Fruit fly (Drosophila melanogaster) S2 (cell line): ENCODE results near the gene Egfrap.

Experiments
- CG8478 ChIP-seq: fragments of >200 bp; optimal IDR thresholded peaks from 2 replicates; lab custom pipeline; 2018
- CTCF ChIP-seq, 2 experiments: fragments of >200 bp; optimal IDR thresholded peaks; 2 replicates each; lab custom pipeline; 2018

The Egfrap gene

dm6 chr3L:5947110-5947731 lies 3.2 kb downstream of the Egfrap start:
- no peak for TF ChIP-seq CTCF (optimal IDR thresholded peaks at IDR 0.05; lab: Kevin White, UChicago)
- TF ChIP-seq CG8478 (lab: Kevin White, UChicago), result no peak

- TF ChIP-seq CG8478 (lab: Kevin White, UChicago) (no peak), CTCF (optimal IDR thresholded peaks at IDR 0.05; lab: Kevin White, UChicago) (no peak)
These were observed 4.9 kb downstream of the Egfrap start for dm6 chr3L:5945571-5945970.

DNA sequence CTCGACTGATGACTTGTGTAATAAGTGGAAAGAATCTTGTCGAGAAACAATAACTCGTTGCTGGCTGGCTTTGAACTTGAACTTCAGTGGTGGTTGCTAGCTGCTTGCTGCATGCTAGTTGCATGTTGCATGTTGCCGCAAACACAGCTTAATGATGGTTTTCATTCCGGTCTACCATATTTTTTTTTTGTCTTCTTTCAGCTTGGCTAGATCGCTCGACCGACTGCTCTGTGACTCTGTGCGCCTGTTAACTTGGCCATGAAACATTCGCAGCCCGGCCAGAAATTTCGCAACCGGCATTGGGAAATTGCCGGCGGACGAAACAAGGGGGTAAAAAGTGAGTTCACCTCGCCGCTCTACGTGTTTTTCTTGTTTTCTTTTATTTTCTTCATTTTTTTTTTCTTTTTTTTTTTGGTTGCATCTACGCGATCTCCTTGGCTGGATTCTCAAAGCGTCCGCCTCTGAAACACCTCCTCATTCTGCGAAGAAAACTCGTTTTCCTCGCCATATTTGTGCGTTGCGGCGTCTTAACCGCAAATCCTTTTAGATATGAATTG lies 7.0 kb downstream of the Egfrap start:
- TF ChIP-seq CG8478 (lab: Kevin White, UChicago) (no peak), CTCF (optimal IDR thresholded peaks at IDR 0.05; lab: Kevin White, UChicago) (no peak)

dm6 chr3L:5941508-5941907 lies 8.9 kb downstream of the Egfrap start:
- no peak for TF ChIP-seq CTCF (optimal IDR thresholded peaks at IDR 0.05; lab: Kevin White, UChicago)
- TF ChIP-seq CG8478 (lab: Kevin White, UChicago), result no peak

DNA sequence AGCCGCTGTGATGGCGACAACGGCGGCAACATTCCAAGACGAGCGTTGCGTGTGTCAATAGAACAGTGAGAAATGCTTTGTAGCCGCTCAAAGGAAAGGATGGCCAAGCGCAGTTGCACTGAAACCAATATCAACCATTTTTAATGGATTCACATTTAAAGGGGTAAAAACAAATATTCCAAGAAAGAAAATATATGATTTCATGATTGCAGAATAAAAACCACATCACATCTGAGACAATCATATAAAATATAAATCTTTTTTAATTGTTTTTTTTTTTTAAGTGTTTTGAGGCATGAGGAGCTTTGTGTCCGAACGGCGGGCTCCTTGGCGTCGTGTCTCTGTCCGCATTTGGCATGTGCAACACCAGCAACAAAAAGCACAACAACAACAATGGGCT lies 9.4 kb downstream of the Egfrap start:
- no peak for TF ChIP-seq CG8478 (lab: Kevin White, UChicago)
- TF ChIP-seq CTCF (optimal IDR thresholded peaks at IDR 0.05; lab: Kevin White, UChicago), result no peak

dm6 chr3L:5940431-5940830 lies 10.0 kb downstream of the Egfrap start:
- no peak for TF ChIP-seq CG8478 (lab: Kevin White, UChicago)

DNA sequence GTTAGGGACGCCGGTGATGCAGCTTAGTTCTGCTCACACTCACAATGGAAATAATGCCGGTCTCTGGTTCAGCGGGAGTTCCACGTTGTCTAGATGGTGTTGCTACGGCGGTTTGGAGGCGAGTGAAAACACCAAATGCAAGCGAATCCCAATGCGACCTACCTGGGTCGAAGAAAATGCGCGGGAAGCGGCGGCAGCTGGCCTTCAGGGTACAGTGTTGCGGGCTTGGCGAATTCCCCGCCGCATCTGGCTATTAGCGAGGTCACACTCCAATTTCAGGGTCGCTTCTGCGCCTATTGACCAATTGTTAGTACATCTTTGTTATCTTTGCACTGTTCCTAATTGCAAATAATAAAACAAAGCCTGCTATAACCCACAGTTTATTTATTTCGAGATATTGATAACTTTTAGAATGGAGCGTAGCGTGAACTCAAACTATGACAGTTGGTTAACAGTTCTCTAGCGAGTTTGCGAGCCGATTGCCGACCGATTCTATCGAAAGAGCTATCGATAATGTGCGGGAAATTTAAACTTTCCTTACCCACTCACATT lies 18.0 kb downstream of the Egfrap start, which contains the start of gene Rcc1:
Gene Rcc1, minus strand, starts transcription at position 411 of the 552 bp plus-strand sequence.
- TF ChIP-seq CG8478 (lab: Kevin White, UChicago) (no peak), CTCF (optimal IDR thresholded peaks at IDR 0.05; lab: Kevin White, UChicago) (peak; percentile 38 to 39)

DNA sequence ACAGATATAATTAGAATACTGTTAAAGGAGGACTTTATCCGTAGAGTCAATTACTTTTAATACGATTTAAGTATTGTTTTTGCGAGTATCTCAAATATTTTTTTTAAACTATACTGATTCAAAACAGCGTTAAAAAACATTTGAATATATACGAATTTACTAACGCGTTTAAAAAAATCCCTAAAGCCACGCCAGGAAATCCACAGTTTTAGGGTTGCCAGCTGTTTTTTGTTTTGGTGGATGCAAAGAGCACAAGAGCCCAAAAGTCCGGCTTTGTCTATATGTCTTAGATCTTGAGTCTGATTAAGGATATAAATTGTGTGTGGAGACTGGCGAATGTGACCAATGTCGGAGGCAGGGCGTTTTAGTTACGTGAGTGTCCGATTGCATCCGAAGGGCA lies 22.9 kb downstream of the Egfrap start:
- TF ChIP-seq CTCF (optimal IDR thresholded peaks at IDR 0.05; lab: Kevin White, UChicago) (no peak), CG8478 (lab: Kevin White, UChicago) (no peak)

- TF ChIP-seq CTCF (optimal IDR thresholded peaks at IDR 0.05; lab: Kevin White, UChicago), result no peak
- TF ChIP-seq CG8478 (lab: Kevin White, UChicago), result no peak
These were observed 24.2 kb downstream of the Egfrap start for dm6 chr3L:5926015-5926988.

DNA sequence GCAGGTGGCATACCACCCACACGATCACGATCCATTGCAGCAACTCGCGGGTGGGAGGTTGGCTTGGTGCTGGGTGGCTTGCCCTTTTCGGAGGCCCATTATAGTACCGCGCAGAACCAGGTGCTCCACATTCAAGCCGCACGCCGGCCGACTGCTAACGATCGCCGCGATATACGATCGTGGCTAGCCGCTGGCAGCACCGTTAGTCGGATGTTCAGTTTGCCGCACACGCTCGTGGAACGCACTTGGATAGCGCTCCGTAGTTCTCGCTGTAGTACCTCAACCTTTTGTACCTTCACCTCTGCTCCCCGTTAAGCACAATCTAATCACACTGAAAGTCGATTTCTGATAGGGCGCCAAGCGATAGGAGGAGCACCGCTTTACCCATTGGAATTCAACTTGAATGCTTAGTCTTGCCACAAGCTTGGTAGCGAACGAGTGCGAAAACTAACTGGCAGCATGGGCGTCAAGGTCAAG lies 26.8 kb downstream of the Egfrap start, which contains the start of gene CG33523:
Gene CG33523, plus strand, starts transcription at position 217 of the 477 bp plus-strand sequence.
- TF ChIP-seq CTCF (optimal IDR thresholded peaks at IDR 0.05; lab: Kevin White, UChicago), result no peak

dm6 chr3L:5922005-5922685 lies 28.3 kb downstream of the Egfrap start, which contains the start of gene CG32407:
Gene CG32407 (plus strand): TSS chr3L:5922055.
- TF ChIP-seq CTCF (optimal IDR thresholded peaks at IDR 0.05; lab: Kevin White, UChicago) (no peak), CG8478 (lab: Kevin White, UChicago) (no peak)

dm6 chr3L:5921216-5921615 lies 29.2 kb downstream of the Egfrap start, which contains the start of gene PXo:
Gene PXo (minus strand): TSS chr3L:5921316.
- TF ChIP-seq CTCF (optimal IDR thresholded peaks at IDR 0.05; lab: Kevin White, UChicago) (no peak), CG8478 (lab: Kevin White, UChicago) (no peak)

DNA sequence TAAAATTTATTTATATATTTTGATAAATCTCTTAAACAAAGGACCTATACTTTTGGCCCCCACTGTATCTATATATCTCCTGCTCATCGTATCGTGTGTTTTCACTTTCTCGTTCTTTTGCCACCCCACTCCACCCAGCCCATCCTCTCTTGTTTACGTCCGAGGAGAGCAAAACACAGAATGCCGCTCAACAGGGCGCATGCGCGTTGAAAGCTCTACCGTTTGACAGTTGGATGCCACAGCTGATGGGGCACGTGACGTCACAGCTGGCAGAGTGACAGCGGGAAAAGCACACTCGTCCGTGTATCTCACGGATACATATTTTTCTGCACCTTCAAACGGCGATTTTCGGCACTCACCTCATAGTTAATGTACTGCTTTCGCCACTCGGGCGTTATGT lies 29.7 kb downstream of the Egfrap start:
- TF ChIP-seq CG8478 (lab: Kevin White, UChicago) (no peak), CTCF (optimal IDR thresholded peaks at IDR 0.05; lab: Kevin White, UChicago) (no peak)

dm6 chr3L:5907077-5907476 lies 43.4 kb downstream of the Egfrap start, which contains the start of gene CG13288:
Gene CG13288 (plus strand): TSS chr3L:5907381.
- TF ChIP-seq CG8478 (lab: Kevin White, UChicago) (no peak), CTCF (optimal IDR thresholded peaks at IDR 0.05; lab: Kevin White, UChicago) (peak; percentile 82 to 91)
